Worm (Caenorhabditis elegans): ENCODE measurements around the gene C02F4.5.

- TF ChIP-seq ama-1 (optimal IDR thresholded peaks at IDR 0.05): no peak
- no peak for TF ChIP-seq lin-15B (tag; optimal IDR thresholded peaks at IDR 0.05)
- TF ChIP-seq ZK337.2 (GFP tag; IDR thresholded peaks at IDR 0.05): no peak
- no peak for TF ChIP-seq nhr-6 (tag; optimal IDR thresholded peaks at IDR 0.05)
- no peak for TF ChIP-seq ctbp-1 (GFP tag; IDR thresholded peaks at IDR 0.05)
- TF ChIP-seq nhr-11 (tag; optimal IDR thresholded peaks at IDR 0.05): no peak
- no peak for TF ChIP-seq hlh-30 (tag; optimal IDR thresholded peaks at IDR 0.05; ENCODE audit: insufficient read depth)
- TF ChIP-seq unc-130 (GFP tag; optimal IDR thresholded peaks at IDR 0.05): no peak
These were observed 43.9 kb upstream of the C02F4.5 start for ce11 chrIV:10567822-10568221.
